Worm (Caenorhabditis elegans) whole organism, midembryonic: ENCODE measurements around the gene lipl-5.

ENCODE experiments used
- cog-1 ChIP-seq: sonication (generic microtip); optimal IDR thresholded peaks from 2 replicates; lab custom pipeline; 2016; ENCODE audit warnings: missing genetic modification characterization, missing compliant biosample characterization
- tab-1 ChIP-seq: fragments of 200-800 bp; sonication (Bioruptor generic); IDR thresholded peaks from 2 replicates; pipeline ENCODE4 v1.3.6; 2022; ENCODE audit warnings: missing genetic modification characterization, missing compliant biosample characterization

DNA sequence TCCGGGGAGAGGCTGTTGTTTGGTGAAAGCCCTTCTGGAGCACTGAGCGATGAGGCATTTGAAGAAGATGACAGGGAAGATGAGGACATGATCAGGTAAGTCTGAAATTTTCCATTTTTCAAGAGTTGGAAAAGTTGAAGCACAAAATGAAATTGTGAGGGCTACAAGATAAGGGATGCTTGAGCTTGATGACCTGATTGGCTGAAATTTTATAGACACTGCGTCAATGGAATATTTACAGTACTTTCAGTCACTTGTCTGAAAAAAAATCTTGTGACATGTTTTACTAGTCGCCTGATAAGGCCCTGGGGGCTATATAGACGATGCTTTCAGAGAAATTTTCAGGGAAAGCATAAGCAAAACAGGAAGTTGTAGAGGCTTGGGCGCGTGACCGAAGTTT is 49.2 kb upstream of the lipl-5 start, which contains the start of gene dmd-8:
- TF ChIP-seq cog-1 (tag; lab: Kevin White, UChicago) = no peak
- TF ChIP-seq tab-1 (GFP tag; lab: Robert Waterston, UW) = no peak
